Fruit fly (Drosophila melanogaster): ENCODE results near the gene CG44422.

CG44422 gene

dm6 chrX:11170578-11170977 is 132.0 kb downstream of the CG44422 start, which contains the start of gene CG1394:
TSS of gene CG1394 (minus strand) at chrX:11170678.
- TF ChIP-seq Drgx (GFP tag; IDR thresholded peaks at IDR 0.05) (no peak), gce (GFP tag; IDR thresholded peaks at IDR 0.05) (no peak), CG5245 (GFP tag; optimal IDR thresholded peaks at IDR 0.05) (no peak), Taf1 (GFP tag; IDR thresholded peaks at IDR 0.05) (no peak), Nf-YB (GFP tag; optimal IDR thresholded peaks at IDR 0.05) (no peak), exex (tag; optimal IDR thresholded peaks at IDR 0.05) (no peak), Dip2 (GFP tag; IDR thresholded peaks at IDR 0.05) (no peak), Fer2 (tag; optimal IDR thresholded peaks at IDR 0.05) (no peak), Lim3 (GFP tag; IDR thresholded peaks at IDR 0.05) (no peak)
